Worm (Caenorhabditis elegans) whole organism, mixed stage, embryonic: ENCODE results near the gene ZK353.2.

Source experiments
- M03D4.4 ChIP-seq: sonication (generic microtip); optimal IDR thresholded peaks from 2 replicates; lab custom pipeline; 2017; ENCODE audit warnings: mild to moderate bottlenecking, missing genetic modification characterization, missing compliant biosample characterization
- bed-3 ChIP-seq: fragments of 200-800 bp; sonication (Bioruptor generic); optimal IDR thresholded peaks from 3 replicates; lab custom pipeline; 2018; ENCODE audit warnings: mild to moderate bottlenecking, missing genetic modification characterization, moderate library complexity, missing compliant biosample characterization
- blmp-1 ChIP-seq: fragments of 150-350 bp; optimal IDR thresholded peaks from 2 replicates; lab custom pipeline; 2014; ENCODE audit warnings: missing biosample characterization, missing genetic modification characterization
- ceh-39 ChIP-seq: fragments of 150-350 bp; optimal IDR thresholded peaks from 2 replicates; lab custom pipeline; 2014; ENCODE audit warnings: missing biosample characterization, missing genetic modification characterization
- ceh-43 ChIP-seq: fragments of 200-800 bp; sonication (Bioruptor generic); optimal IDR thresholded peaks from 2 replicates; lab custom pipeline; 2018; ENCODE audit warnings: mild to moderate bottlenecking, missing genetic modification characterization, moderate library complexity, missing compliant biosample characterization
- ceh-83 ChIP-seq: fragments of 200-800 bp; sonication (Bioruptor generic); optimal IDR thresholded peaks from 2 replicates; lab custom pipeline; 2018; ENCODE audit warnings: mild to moderate bottlenecking, missing genetic modification characterization, missing compliant biosample characterization
- ces-1 ChIP-seq: fragments of 150-350 bp; optimal IDR thresholded peaks from 2 replicates; lab custom pipeline; 2014; ENCODE audit warnings: missing biosample characterization, missing genetic modification reagents, missing genetic modification characterization
- cnd-1 ChIP-seq: fragments of 200-800 bp; sonication (Bioruptor generic); optimal IDR thresholded peaks from 2 replicates; lab custom pipeline; 2018; ENCODE audit warnings: mild to moderate bottlenecking, missing genetic modification characterization, missing compliant biosample characterization
- drap-1 ChIP-seq: fragments of 200-800 bp; sonication (Bioruptor generic); optimal IDR thresholded peaks from 3 replicates; lab custom pipeline; 2018; ENCODE audit warnings: mild to moderate bottlenecking, missing genetic modification characterization, missing compliant biosample characterization
- elt-1 ChIP-seq: sonication (generic microtip); optimal IDR thresholded peaks from 2 replicates; lab custom pipeline; 2017; ENCODE audit warnings: missing genetic modification characterization, mild to moderate bottlenecking, missing compliant biosample characterization, antibody characterized with exemption, moderate library complexity, borderline replicate concordance; ENCODE audit not compliant: insufficient read depth
- elt-3 ChIP-seq: fragments of 150-350 bp; optimal IDR thresholded peaks from 2 replicates; lab custom pipeline; 2014; ENCODE audit warnings: missing biosample characterization, missing genetic modification characterization
- flh-1 ChIP-seq: fragments of 200-800 bp; sonication (Bioruptor generic); optimal IDR thresholded peaks from 2 replicates; lab custom pipeline; 2018; ENCODE audit warnings: mild to moderate bottlenecking, missing genetic modification characterization, moderate library complexity, missing compliant biosample characterization
- ham-2 ChIP-seq: fragments of 200-800 bp; sonication (Bioruptor generic); optimal IDR thresholded peaks from 2 replicates; lab custom pipeline; 2018; ENCODE audit warnings: mild to moderate bottlenecking, missing genetic modification characterization, missing compliant biosample characterization
- hlh-1 ChIP-seq: fragments of 150-350 bp; optimal IDR thresholded peaks from 2 replicates; lab custom pipeline; 2014; ENCODE audit warnings: missing biosample characterization, missing genetic modification reagents, missing genetic modification characterization
- lin-13 ChIP-seq: fragments of 150-350 bp; optimal IDR thresholded peaks from 2 replicates; lab custom pipeline; 2014; ENCODE audit warnings: missing biosample characterization, missing genetic modification characterization
- lin-32 ChIP-seq: fragments of 200-800 bp; sonication (Bioruptor generic); optimal IDR thresholded peaks from 2 replicates; lab custom pipeline; 2018; ENCODE audit warnings: mild to moderate bottlenecking, missing genetic modification characterization, missing compliant biosample characterization
- lsy-2 ChIP-seq: fragments of 150-350 bp; optimal IDR thresholded peaks from 2 replicates; lab custom pipeline; 2014; ENCODE audit warnings: missing biosample characterization, missing genetic modification characterization
- mab-5 ChIP-seq: fragments of 150-350 bp; optimal IDR thresholded peaks from 2 replicates; lab custom pipeline; 2014; ENCODE audit warnings: missing biosample characterization, missing genetic modification characterization
- mep-1 ChIP-seq: fragments of 150-350 bp; optimal IDR thresholded peaks from 2 replicates; lab custom pipeline; 2017; ENCODE audit warnings: missing biosample characterization, missing genetic modification reagents, missing genetic modification characterization, inconsistent platforms
- mls-2 ChIP-seq: sonication (generic microtip); optimal IDR thresholded peaks from 2 replicates; lab custom pipeline; 2016; ENCODE audit warnings: mild to moderate bottlenecking, missing genetic modification characterization, moderate library complexity, missing compliant biosample characterization
- nhr-12 ChIP-seq: fragments of 150-350 bp; optimal IDR thresholded peaks from 2 replicates; lab custom pipeline; 2014; ENCODE audit warnings: missing biosample characterization, missing genetic modification characterization
- nhr-2 ChIP-seq: fragments of 150-350 bp; optimal IDR thresholded peaks from 2 replicates; lab custom pipeline; 2014; ENCODE audit warnings: missing biosample characterization, missing genetic modification characterization
- nhr-237 ChIP-seq: fragments of 150-350 bp; optimal IDR thresholded peaks from 2 replicates; lab custom pipeline; 2014; ENCODE audit warnings: missing biosample characterization, missing genetic modification characterization
- nhr-28 ChIP-seq: fragments of 150-350 bp; optimal IDR thresholded peaks from 2 replicates; lab custom pipeline; 2014; ENCODE audit warnings: missing biosample characterization, missing genetic modification characterization
- nhr-76 ChIP-seq: sonication (generic microtip); optimal IDR thresholded peaks from 2 replicates; lab custom pipeline; 2017; ENCODE audit warnings: missing biosample characterization, missing genetic modification characterization
- pha-4 ChIP-seq: fragments of 150-350 bp; optimal IDR thresholded peaks from 2 replicates; lab custom pipeline; 2018; ENCODE audit warnings: missing biosample characterization, missing genetic modification reagents, missing genetic modification characterization
- sem-2 ChIP-seq: fragments of 200-800 bp; sonication (Bioruptor generic); optimal IDR thresholded peaks from 2 replicates; lab custom pipeline; 2018; ENCODE audit warnings: mild to moderate bottlenecking, missing genetic modification characterization, missing compliant biosample characterization
- snpc-4 ChIP-seq: fragments of 150-350 bp; optimal IDR thresholded peaks from 2 replicates; lab custom pipeline; 2014; ENCODE audit warnings: missing biosample characterization, missing genetic modification characterization
- sptf-1 ChIP-seq: sonication (generic microtip); optimal IDR thresholded peaks from 2 replicates; lab custom pipeline; 2017; ENCODE audit warnings: mild to moderate bottlenecking, missing genetic modification characterization, moderate library complexity, missing compliant biosample characterization
- tbx-8 ChIP-seq: fragments of 200-800 bp; sonication (Bioruptor generic); optimal IDR thresholded peaks from 2 replicates; lab custom pipeline; 2018; ENCODE audit warnings: mild to moderate bottlenecking, missing genetic modification characterization, moderate library complexity, missing compliant biosample characterization
- unc-120 ChIP-seq: sonication (generic microtip); optimal IDR thresholded peaks from 2 replicates; lab custom pipeline; 2017; ENCODE audit warnings: missing genetic modification characterization, missing compliant biosample characterization; ENCODE audit not compliant: poor library complexity, severe bottlenecking
- unc-39 ChIP-seq: fragments of 150-350 bp; optimal IDR thresholded peaks from 2 replicates; lab custom pipeline; 2014; ENCODE audit warnings: missing biosample characterization, missing genetic modification characterization
- unc-62 ChIP-seq: fragments of 150-350 bp; optimal IDR thresholded peaks from 2 replicates; lab custom pipeline; 2014; ENCODE audit warnings: missing biosample characterization, missing genetic modification reagents, missing genetic modification characterization
- zip-8 ChIP-seq: fragments of 150-350 bp; optimal IDR thresholded peaks from 2 replicates; lab custom pipeline; 2014; ENCODE audit warnings: missing biosample characterization, missing genetic modification characterization
- ztf-11 ChIP-seq: fragments of 150-350 bp; optimal IDR thresholded peaks from 2 replicates; lab custom pipeline; 2014; ENCODE audit warnings: missing biosample characterization, missing genetic modification characterization

ZK353.2 gene

DNA sequence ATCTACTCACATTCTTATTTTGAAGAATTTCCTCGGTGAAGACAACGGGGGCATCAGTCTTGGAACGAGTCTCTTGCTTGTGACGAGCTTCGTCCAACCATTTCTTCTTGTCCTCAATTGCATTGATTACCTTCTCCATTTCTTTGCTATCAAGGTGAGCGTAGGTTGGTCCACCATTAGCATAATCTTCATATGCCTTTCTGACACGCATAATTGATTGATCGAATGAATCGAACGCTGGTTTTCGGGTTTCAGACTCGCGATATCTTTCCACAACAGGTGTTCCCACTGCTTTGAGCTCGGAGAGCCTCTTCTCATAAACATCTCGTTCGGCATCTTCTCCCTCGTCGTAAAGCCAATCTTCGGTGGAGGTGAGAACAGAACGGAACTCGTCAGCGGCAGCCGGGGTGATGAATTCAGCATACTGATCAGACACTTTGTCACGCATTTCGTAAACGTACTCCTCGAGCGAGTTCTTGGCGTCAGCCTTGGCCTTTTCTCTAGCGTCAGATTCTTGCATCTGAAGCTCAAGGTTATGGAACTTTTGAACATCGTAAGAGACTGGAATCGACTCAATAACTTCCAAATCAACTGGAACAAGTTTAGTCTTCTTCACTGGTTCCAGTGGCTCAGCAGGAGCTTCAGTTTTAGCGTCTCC, 46.1 kb downstream of the ZK353.2 start:
- no peak for TF ChIP-seq M03D4.4 (tag; lab: Kevin White, UChicago)
- no peak for TF ChIP-seq zip-8 (tag; lab: Kevin White, UChicago)
- no peak for TF ChIP-seq unc-62 (GFP tag; lab: Kevin White, UChicago)
- no peak for TF ChIP-seq mab-5 (tag; lab: Kevin White, UChicago)
- TF ChIP-seq nhr-2 (tag; lab: Kevin White, UChicago): no peak
- TF ChIP-seq pha-4 (tag; lab: Kevin White, UChicago): no peak
- TF ChIP-seq drap-1 (GFP tag; lab: Kevin White, UChicago): no peak
- no peak for TF ChIP-seq nhr-12 (tag; lab: Kevin White, UChicago)
- no peak for TF ChIP-seq flh-1 (GFP tag; lab: Kevin White, UChicago)
- TF ChIP-seq nhr-28 (tag; lab: Kevin White, UChicago): no peak
- TF ChIP-seq hlh-1: no peak
- TF ChIP-seq unc-120: no peak

DNA sequence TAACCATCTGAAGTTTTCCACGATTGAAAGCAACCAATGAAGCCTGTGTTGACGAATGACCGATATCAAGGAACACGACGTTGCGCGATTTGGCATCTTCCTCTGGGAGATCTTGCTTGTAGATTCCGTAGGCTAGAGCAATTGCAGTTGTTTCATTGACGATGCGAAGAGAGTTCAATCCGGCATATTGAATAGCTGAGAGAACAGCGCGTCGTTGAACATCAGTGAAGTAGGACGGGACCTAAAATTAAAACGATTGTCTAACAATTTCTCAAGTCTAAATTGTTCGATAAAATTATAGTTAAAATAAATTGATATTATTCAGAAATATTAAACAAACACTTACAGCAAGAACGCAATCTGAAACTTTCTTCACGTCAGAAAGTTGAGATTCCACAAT, 47.5 kb downstream of the ZK353.2 start:
- TF ChIP-seq mep-1 (tag; lab: Kevin White, UChicago) (no peak), ceh-83 (GFP tag; lab: Kevin White, UChicago) (no peak), nhr-237 (tag; lab: Kevin White, UChicago) (no peak), drap-1 (GFP tag; lab: Kevin White, UChicago) (no peak), cnd-1 (tag; lab: Kevin White, UChicago) (no peak), nhr-12 (tag; lab: Kevin White, UChicago) (no peak), hlh-1 (no peak), lin-32 (GFP tag; lab: Kevin White, UChicago) (no peak), unc-62 (GFP tag; lab: Kevin White, UChicago) (no peak), pha-4 (tag; lab: Kevin White, UChicago) (no peak), bed-3 (no peak), snpc-4 (no peak)

DNA sequence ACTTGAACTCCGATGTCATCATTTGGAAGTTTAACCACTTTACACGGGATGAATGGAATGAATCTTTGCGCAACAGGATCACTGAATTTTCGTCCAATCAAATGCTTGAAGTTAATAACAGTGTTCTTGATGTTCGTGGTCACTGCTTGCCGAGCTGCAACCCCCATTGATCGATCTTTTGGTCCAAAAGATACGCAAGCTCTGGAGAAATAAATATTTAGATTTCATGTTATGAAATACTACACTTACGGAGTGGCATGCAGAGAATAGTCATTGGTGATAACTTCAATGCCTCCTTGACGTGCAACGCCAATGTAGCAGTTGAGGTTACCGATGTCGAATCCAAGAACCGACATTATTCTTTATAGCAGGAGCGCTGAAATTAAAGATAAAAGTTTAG, 48.0 kb downstream of the ZK353.2 start, which contains the start of gene hsp-110:
hsp-110 (minus strand) TSS at position 376 of the 400 bp plus-strand sequence.
- TF ChIP-seq elt-1 (tag; lab: Kevin White, UChicago) (no peak), ceh-39 (tag; lab: Kevin White, UChicago) (no peak), lsy-2 (tag; lab: Kevin White, UChicago) (no peak), M03D4.4 (tag; lab: Kevin White, UChicago) (no peak), ces-1 (no peak), elt-3 (tag; lab: Kevin White, UChicago) (no peak), sptf-1 (tag; lab: Kevin White, UChicago) (no peak), ham-2 (GFP tag; lab: Kevin White, UChicago) (no peak), hlh-1 (no peak), lin-32 (GFP tag; lab: Kevin White, UChicago) (no peak), ceh-83 (GFP tag; lab: Kevin White, UChicago) (no peak), lin-13 (tag; lab: Kevin White, UChicago) (no peak), nhr-237 (tag; lab: Kevin White, UChicago) (no peak), ztf-11 (tag; lab: Kevin White, UChicago) (no peak), nhr-28 (tag; lab: Kevin White, UChicago) (no peak), unc-62 (GFP tag; lab: Kevin White, UChicago) (no peak), mab-5 (tag; lab: Kevin White, UChicago) (no peak), nhr-76 (tag; lab: Kevin White, UChicago) (no peak)

DNA sequence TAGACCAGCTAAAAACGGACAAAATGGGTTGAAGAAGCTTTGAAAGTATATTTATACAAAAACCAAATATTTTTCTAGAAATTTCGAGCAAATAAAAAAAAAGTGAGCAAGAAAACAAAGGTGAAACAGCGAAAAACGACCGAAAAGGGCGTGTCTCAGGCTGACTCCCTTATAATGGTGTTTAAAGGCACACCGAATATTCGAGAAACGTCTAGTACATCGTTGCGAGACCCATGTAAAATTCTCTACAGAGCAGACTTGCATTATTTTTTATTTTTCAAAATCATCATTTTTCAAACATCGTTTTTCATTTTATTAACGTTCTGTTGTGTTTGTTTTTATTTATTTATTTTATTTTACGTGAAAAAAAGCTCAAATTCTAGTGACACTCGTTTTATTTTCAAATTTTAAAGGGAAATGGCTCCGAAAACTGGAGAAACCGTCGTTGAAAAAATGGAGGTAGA, 48.5 kb downstream of the ZK353.2 start, which contains the start of gene rpn-3:
rpn-3 (plus strand) TSS at position 414 of the 464 bp plus-strand sequence.
- TF ChIP-seq cnd-1 (tag; lab: Kevin White, UChicago) (no peak), elt-1 (tag; lab: Kevin White, UChicago) (peak; percentile 16), hlh-1 (peak; percentile 53), M03D4.4 (tag; lab: Kevin White, UChicago) (peak; percentile 44), lin-13 (tag; lab: Kevin White, UChicago) (peak; percentile 95), unc-39 (tag; lab: Kevin White, UChicago) (no peak), lin-32 (GFP tag; lab: Kevin White, UChicago) (no peak), unc-120 (peak; percentile 100), nhr-237 (tag; lab: Kevin White, UChicago) (peak; percentile 97), flh-1 (GFP tag; lab: Kevin White, UChicago) (no peak), drap-1 (GFP tag; lab: Kevin White, UChicago) (peak; percentile 42), unc-62 (GFP tag; lab: Kevin White, UChicago) (peak; percentile 70), ceh-43 (GFP tag; lab: Kevin White, UChicago) (no peak), nhr-76 (tag; lab: Kevin White, UChicago) (no peak), ceh-83 (GFP tag; lab: Kevin White, UChicago) (no peak), nhr-28 (tag; lab: Kevin White, UChicago) (no peak), lsy-2 (tag; lab: Kevin White, UChicago) (peak; percentile 91), sem-2 (GFP tag; lab: Kevin White, UChicago) (no peak), sptf-1 (tag; lab: Kevin White, UChicago) (peak; percentile 79), snpc-4 (no peak), mls-2 (tag; lab: Kevin White, UChicago) (peak; percentile 60), elt-3 (tag; lab: Kevin White, UChicago) (peak; percentile 71), ztf-11 (tag; lab: Kevin White, UChicago) (peak; percentile 71), bed-3 (no peak), nhr-2 (tag; lab: Kevin White, UChicago) (peak; percentile 70), blmp-1 (tag; lab: Kevin White, UChicago) (peak; percentile 35), ham-2 (GFP tag; lab: Kevin White, UChicago) (no peak), ceh-39 (tag; lab: Kevin White, UChicago) (peak; percentile 93), tbx-8 (no peak), pha-4 (tag; lab: Kevin White, UChicago) (peak; percentile 99), mep-1 (tag; lab: Kevin White, UChicago) (peak; percentile 99), mab-5 (tag; lab: Kevin White, UChicago) (peak; percentile 92), ces-1 (peak; percentile 98), nhr-12 (tag; lab: Kevin White, UChicago) (no peak), zip-8 (tag; lab: Kevin White, UChicago) (no peak)
